Worm (Caenorhabditis elegans) whole organism, young adult: ENCODE results near the gene gly-7.

Experiments used
- B0035.1 ChIP-seq: sonication (generic microtip); optimal IDR thresholded peaks from 2 replicates; lab custom pipeline; 2016; ENCODE audit warnings: missing genetic modification characterization, mild to moderate bottlenecking, missing compliant biosample characterization, missing genotype, missing genetic modification reagents
- B0261.1 ChIP-seq: sonication (generic microtip); optimal IDR thresholded peaks from 2 replicates; lab custom pipeline; 2016; ENCODE audit warnings: mild to moderate bottlenecking, missing genetic modification characterization, moderate library complexity, missing compliant biosample characterization
- B0336.3 ChIP-seq: fragments of 200-800 bp; sonication (Bioruptor generic); IDR thresholded peaks from 2 replicates; pipeline ENCODE4 v1.3.6; 2022; ENCODE audit warnings: missing genetic modification characterization, missing compliant biosample characterization
- C06A6.2 ChIP-seq: fragments of 200-800 bp; sonication (Bioruptor generic); conservative IDR thresholded peaks from 2 replicates; pipeline ENCODE4 v1.3.6; 2022; ENCODE audit warnings: missing genetic modification characterization, missing compliant biosample characterization
- C17E4.6 ChIP-seq: fragments of 200-800 bp; sonication (Bioruptor generic); IDR thresholded peaks from 2 replicates; pipeline ENCODE4 v1.3.6; 2022; ENCODE audit warnings: missing genetic modification reagents, missing genetic modification characterization, missing compliant biosample characterization
- F10E7.11 ChIP-seq: sonication (generic microtip); optimal IDR thresholded peaks from 2 replicates; lab custom pipeline; 2017; ENCODE audit warnings: mild to moderate bottlenecking, missing genetic modification characterization, moderate library complexity, missing compliant biosample characterization
- F22D6.2 ChIP-seq: sonication (generic microtip); optimal IDR thresholded peaks from 2 replicates; lab custom pipeline; 2016; ENCODE audit warnings: mild to moderate bottlenecking, missing genetic modification characterization, missing compliant biosample characterization
- F37B4.10 ChIP-seq: fragments of 200-800 bp; sonication (Bioruptor generic); IDR thresholded peaks from 2 replicates; pipeline ENCODE4 v1.3.6; 2022; ENCODE audit warnings: missing genetic modification characterization, missing compliant biosample characterization
- F49E8.2 ChIP-seq: sonication (generic microtip); optimal IDR thresholded peaks from 3 replicates; lab custom pipeline; 2017; ENCODE audit warnings: missing genetic modification characterization, mild to moderate bottlenecking, missing compliant biosample characterization, antibody characterized with exemption, moderate library complexity; ENCODE audit not compliant: insufficient read depth
- F55B11.4 ChIP-seq: sonication (generic microtip); optimal IDR thresholded peaks from 2 replicates; lab custom pipeline; 2016; ENCODE audit warnings: missing compliant biosample characterization, missing genetic modification characterization, borderline replicate concordance; ENCODE audit not compliant: insufficient read depth
- F57A8.1 ChIP-seq: fragments of 200-800 bp; sonication (Bioruptor generic); optimal IDR thresholded peaks from 2 replicates; lab custom pipeline; 2018; ENCODE audit warnings: mild to moderate bottlenecking, missing genetic modification characterization, moderate library complexity, missing compliant biosample characterization
- K12H6.12 ChIP-seq: fragments of 200-800 bp; sonication (Bioruptor generic); optimal IDR thresholded peaks from 2 replicates; lab custom pipeline; 2018; ENCODE audit warnings: mild to moderate bottlenecking, missing genetic modification characterization, missing compliant biosample characterization
- T07F8.4 ChIP-seq: sonication (generic microtip); optimal IDR thresholded peaks from 2 replicates; lab custom pipeline; 2016; ENCODE audit warnings: mild to moderate bottlenecking, missing genetic modification characterization, moderate library complexity, missing compliant biosample characterization
- Y53G8AR.9 ChIP-seq: fragments of 200-800 bp; sonication (Bioruptor generic); conservative IDR thresholded peaks from 2 replicates; pipeline ENCODE4 v1.3.6; 2022; ENCODE audit warnings: missing genetic modification reagents, missing genetic modification characterization, missing compliant biosample characterization
- Y56A3A.18 ChIP-seq: fragments of 200-800 bp; sonication (Bioruptor generic); IDR thresholded peaks from 2 replicates; pipeline ENCODE4 v1.3.6; 2022; ENCODE audit warnings: missing genetic modification reagents, missing genetic modification characterization, missing compliant biosample characterization
- Y67H2A.10 ChIP-seq: fragments of 200-800 bp; sonication (Bioruptor generic); conservative IDR thresholded peaks from 2 replicates; pipeline ENCODE4 v1.3.6; 2022; ENCODE audit warnings: missing genetic modification reagents, missing genetic modification characterization, missing compliant biosample characterization
- Y95B8A.8 ChIP-seq: fragments of 200-800 bp; sonication (Bioruptor generic); IDR thresholded peaks from 2 replicates; pipeline ENCODE4 v1.3.6; 2022; ENCODE audit warnings: missing genetic modification reagents, missing genetic modification characterization, missing compliant biosample characterization
- ZK185.1 ChIP-seq: sonication (generic microtip); optimal IDR thresholded peaks from 2 replicates; lab custom pipeline; 2016; ENCODE audit warnings: mild to moderate bottlenecking, missing genetic modification characterization, missing compliant biosample characterization; ENCODE audit not compliant: poor library complexity, severe bottlenecking
- aptf-3 ChIP-seq: fragments of 200-800 bp; sonication (Bioruptor generic); IDR thresholded peaks from 2 replicates; pipeline ENCODE4 v1.3.6; 2022; ENCODE audit warnings: missing genetic modification characterization, missing compliant biosample characterization
- ccch-3 ChIP-seq: fragments of 200-800 bp; sonication (Bioruptor generic); optimal IDR thresholded peaks from 2 replicates; lab custom pipeline; 2018; ENCODE audit warnings: mild to moderate bottlenecking, missing genetic modification characterization, missing compliant biosample characterization
- ceh-40 ChIP-seq: fragments of 200-800 bp; sonication (Bioruptor generic); IDR thresholded peaks from 2 replicates; pipeline ENCODE4 v1.3.6; 2022; ENCODE audit warnings: missing genetic modification characterization, missing compliant biosample characterization
- chd-7 ChIP-seq: sonication (generic microtip); optimal IDR thresholded peaks from 2 replicates; lab custom pipeline; 2016; ENCODE audit warnings: mild to moderate bottlenecking, missing genetic modification characterization, moderate library complexity, missing compliant biosample characterization
- hlh-26 ChIP-seq: fragments of 200-800 bp; sonication (Bioruptor generic); conservative IDR thresholded peaks from 2 replicates; pipeline ENCODE4 v1.3.6; 2022; ENCODE audit warnings: missing genetic modification reagents, missing genetic modification characterization, missing compliant biosample characterization
- lin-26 ChIP-seq: fragments of 200-800 bp; sonication (Bioruptor generic); IDR thresholded peaks from 2 replicates; pipeline ENCODE4 v1.3.6; 2022; ENCODE audit warnings: missing genetic modification reagents, missing genetic modification characterization, missing compliant biosample characterization
- lin-35 ChIP-seq, 3 experiments: fragments of 150-350 bp in 2 of 3; sonication (generic microtip) in 1 of 3; optimal IDR thresholded peaks; 2 replicates each; lab custom pipeline; 2014 to 2018; ENCODE audit warnings: missing biosample characterization in 3 of 3, missing genetic modification characterization in 3 of 3, missing genetic modification reagents in 3 of 3
- lin-40 ChIP-seq: sonication (generic microtip); optimal IDR thresholded peaks from 2 replicates; lab custom pipeline; 2016; ENCODE audit warnings: missing genetic modification characterization, mild to moderate bottlenecking, missing compliant biosample characterization, missing genotype, missing genetic modification reagents
- lsl-1 ChIP-seq: fragments of 200-800 bp; sonication (Bioruptor generic); optimal IDR thresholded peaks from 2 replicates; lab custom pipeline; 2018; ENCODE audit warnings: mild to moderate bottlenecking, missing genetic modification characterization, moderate library complexity, missing compliant biosample characterization
- madf-10 ChIP-seq: sonication (generic microtip); optimal IDR thresholded peaks from 2 replicates; lab custom pipeline; 2016; ENCODE audit warnings: mild to moderate bottlenecking, missing genetic modification characterization, missing compliant biosample characterization
- madf-8 ChIP-seq: fragments of 200-800 bp; sonication (Bioruptor generic); conservative IDR thresholded peaks from 2 replicates; pipeline ENCODE4 v1.3.6; 2022; ENCODE audit warnings: missing genetic modification reagents, missing genetic modification characterization, missing compliant biosample characterization
- mcd-1 ChIP-seq: fragments of 200-800 bp; sonication (Bioruptor generic); IDR thresholded peaks from 2 replicates; pipeline ENCODE4 v1.3.6; 2022; ENCODE audit warnings: missing genetic modification reagents, missing genetic modification characterization, missing compliant biosample characterization
- mes-4 ChIP-seq: sonication (generic microtip); optimal IDR thresholded peaks from 2 replicates; lab custom pipeline; 2016; ENCODE audit warnings: missing genotype, missing genetic modification characterization, missing compliant biosample characterization
- nfyb-1 ChIP-seq: fragments of 200-800 bp; sonication (Bioruptor generic); IDR thresholded peaks from 2 replicates; pipeline ENCODE4 v1.3.6; 2022; ENCODE audit warnings: missing genetic modification reagents, missing genetic modification characterization, missing compliant biosample characterization
- nhr-90 ChIP-seq: sonication (generic microtip); optimal IDR thresholded peaks from 2 replicates; lab custom pipeline; 2016; ENCODE audit warnings: missing genotype, mild to moderate bottlenecking, missing genetic modification characterization, missing compliant biosample characterization
- pha-4 ChIP-seq: fragments of 150-350 bp; sonication (generic microtip); optimal IDR thresholded peaks from 2 replicates; lab custom pipeline; 2014; ENCODE audit warnings: missing biosample characterization, missing genetic modification reagents, missing genetic modification characterization
- rcor-1 ChIP-seq: fragments of 200-800 bp; sonication (Bioruptor generic); IDR thresholded peaks from 2 replicates; pipeline ENCODE4 v1.3.6; 2022; ENCODE audit warnings: missing genetic modification reagents, missing genetic modification characterization, missing compliant biosample characterization
- snpc-4 ChIP-seq, 5 experiments: fragments of 150-350 bp in 1 of 5; sonication (generic microtip) in 4 of 5; optimal IDR thresholded peaks; 2 replicates each; lab custom pipeline; 2014 to 2018; ENCODE audit warnings: missing genetic modification characterization in 5 of 5, missing biosample characterization in 3 of 5, antibody characterized with exemption in 2 of 5, mild to moderate bottlenecking in 2 of 5, missing compliant biosample characterization in 2 of 5, missing genotype in 2 of 5, moderate library complexity in 2 of 5, missing genetic modification reagents in 1 of 5
- tbp1 ChIP-seq: fragments of 200-800 bp; sonication (Bioruptor generic); optimal IDR thresholded peaks from 2 replicates; lab custom pipeline; 2018; ENCODE audit warnings: mild to moderate bottlenecking, missing genetic modification characterization, missing compliant biosample characterization
- unc-62 ChIP-seq: fragments of 150-350 bp; optimal IDR thresholded peaks from 2 replicates; lab custom pipeline; 2014; ENCODE audit warnings: missing biosample characterization, missing genetic modification reagents, missing genetic modification characterization
- ztf-28 ChIP-seq: fragments of 200-800 bp; sonication (Bioruptor generic); IDR thresholded peaks from 2 replicates; pipeline ENCODE4 v1.3.6; 2022; ENCODE audit warnings: missing genetic modification reagents, missing genetic modification characterization, missing compliant biosample characterization

Gene gly-7

ce11 chrV:1789495-1789894, 31.6 kb downstream of the gly-7 start (continued):
- TF ChIP-seq B0336.3 (GFP tag; lab: Robert Waterston, UW) (no peak), nfyb-1 (GFP tag; lab: Robert Waterston, UW) (no peak)

ce11 chrV:1788157-1788556, 33.0 kb downstream of the gly-7 start, which contains the start of gene F36H9.2:
Gene F36H9.2 (plus strand): TSS chrV:1788457.
- TF ChIP-seq mcd-1 (no peak), madf-10 (no peak), Y56A3A.18 (GFP tag; lab: Robert Waterston, UW) (no peak), hlh-26 (no peak), chd-7 (tag; lab: Kevin White, UChicago) (no peak), aptf-3 (GFP tag; lab: Robert Waterston, UW) (no peak), T07F8.4 (tag; lab: Kevin White, UChicago) (no peak), F22D6.2 (tag; lab: Kevin White, UChicago) (no peak), madf-8 (GFP tag; lab: Robert Waterston, UW) (no peak), ceh-40 (GFP tag; lab: Robert Waterston, UW) (no peak), B0261.1 (tag; lab: Kevin White, UChicago) (no peak), unc-62 (GFP tag; lab: Kevin White, UChicago) (no peak), F37B4.10 (GFP tag; lab: Robert Waterston, UW) (no peak), C17E4.6 (no peak), lin-40 (no peak)
- TF ChIP-seq, all 124 proteins: peak for 0

- TF ChIP-seq Y53G8AR.9 (GFP tag; lab: Robert Waterston, UW), result no peak
- TF ChIP-seq F55B11.4 (tag; lab: Kevin White, UChicago), result no peak
- TF ChIP-seq aptf-3 (GFP tag; lab: Robert Waterston, UW), result no peak
- no peak for TF ChIP-seq B0336.3 (GFP tag; lab: Robert Waterston, UW)
- TF ChIP-seq ZK185.1, result no peak
- TF ChIP-seq mes-4 (tag; lab: Kevin White, UChicago), result no peak
- no peak for TF ChIP-seq ztf-28 (GFP tag; lab: Robert Waterston, UW)
- TF ChIP-seq lin-35 (GFP tag; optimal IDR thresholded peaks at IDR 0.05; lab: Kevin White, UChicago), result no peak
- no peak for TF ChIP-seq lin-40
- no peak for TF ChIP-seq C06A6.2
- TF ChIP-seq F22D6.2 (tag; lab: Kevin White, UChicago), result no peak
- no peak for TF ChIP-seq F49E8.2 (tag; lab: Kevin White, UChicago)
- TF ChIP-seq nhr-90 (tag; lab: Kevin White, UChicago), result no peak
These were observed 39.2 kb downstream of the gly-7 start, which contains the start of gene F36H9.5 for ce11 chrV:1781922-1782321. Gene F36H9.5 (minus strand): TSS chrV:1782022.

ce11 chrV:1779994-1780393, 41.1 kb downstream of the gly-7 start:
- no peak for TF ChIP-seq lin-26 (GFP tag; lab: Robert Waterston, UW)
- TF ChIP-seq nfyb-1 (GFP tag; lab: Robert Waterston, UW), result peak; percentile 58; the same call in 1 of the 2 replicates

- TF ChIP-seq B0035.1 (tag; lab: Kevin White, UChicago) (no peak), pha-4 (tag; lab: Kevin White, UChicago) (no peak), F57A8.1 (no peak), F10E7.11 (tag; lab: Kevin White, UChicago) (no peak), ccch-3 (GFP tag; lab: Kevin White, UChicago) (no peak), mcd-1 (no peak), lsl-1 (GFP tag; lab: Kevin White, UChicago) (no peak), Y95B8A.8 (GFP tag; lab: Robert Waterston, UW) (no peak), Y67H2A.10 (GFP tag; lab: Robert Waterston, UW) (no peak), tbp1 (GFP tag; lab: Kevin White, UChicago) (no peak), snpc-4 (GFP tag; optimal IDR thresholded peaks at IDR 0.05; lab: Kevin White, UChicago) (no peak), snpc-4 (tag; optimal IDR thresholded peaks at IDR 0.05; lab: Kevin White, UChicago) (no peak), K12H6.12 (tag; lab: Kevin White, UChicago) (no peak), rcor-1 (GFP tag; lab: Robert Waterston, UW) (no peak)
These were observed 42.0 kb downstream of the gly-7 start, which contains the start of gene F36H9.4 for ce11 chrV:1779136-1779535. Gene F36H9.4 (minus strand): TSS chrV:1779236.
